Worm (Caenorhabditis elegans) whole organism, young adult: ENCODE measurements around the gene pitr-3.

Experiments
- C06A6.2 ChIP-seq: fragments of 200-800 bp; sonication (Bioruptor generic); conservative IDR thresholded peaks from 2 replicates; pipeline ENCODE4 v1.3.6; 2022; ENCODE audit warnings: missing genetic modification characterization, missing compliant biosample characterization
- F52B5.7 ChIP-seq: sonication (generic microtip); optimal IDR thresholded peaks from 2 replicates; lab custom pipeline; 2016; ENCODE audit warnings: mild to moderate bottlenecking, missing genetic modification characterization, missing compliant biosample characterization
- K12H6.12 ChIP-seq: fragments of 200-800 bp; sonication (Bioruptor generic); optimal IDR thresholded peaks from 2 replicates; lab custom pipeline; 2018; ENCODE audit warnings: mild to moderate bottlenecking, missing genetic modification characterization, missing compliant biosample characterization
- attf-5 ChIP-seq: fragments of 200-800 bp; sonication (Bioruptor generic); optimal IDR thresholded peaks from 2 replicates; lab custom pipeline; 2018; ENCODE audit warnings: mild to moderate bottlenecking, missing genetic modification characterization, missing compliant biosample characterization
- ceh-40 ChIP-seq: fragments of 200-800 bp; sonication (Bioruptor generic); IDR thresholded peaks from 2 replicates; pipeline ENCODE4 v1.3.6; 2022; ENCODE audit warnings: missing genetic modification characterization, missing compliant biosample characterization
- let-526 ChIP-seq: fragments of 200-800 bp; sonication (Bioruptor generic); IDR thresholded peaks from 2 replicates; pipeline ENCODE4 v1.3.6; 2022; ENCODE audit warnings: missing genetic modification reagents, missing genetic modification characterization, missing compliant biosample characterization
- nhr-120 ChIP-seq: fragments of 200-800 bp; sonication (Bioruptor generic); IDR thresholded peaks from 2 replicates; pipeline ENCODE4 v1.3.6; 2022; ENCODE audit warnings: missing genetic modification characterization, missing compliant biosample characterization
- repo-1 ChIP-seq: sonication (generic microtip); optimal IDR thresholded peaks from 2 replicates; lab custom pipeline; 2017; ENCODE audit warnings: mild to moderate bottlenecking, missing genetic modification characterization, missing compliant biosample characterization
- snpc-4 ChIP-seq, 5 experiments: fragments of 150-350 bp in 1 of 5; sonication (generic microtip) in 4 of 5; optimal IDR thresholded peaks; 2 replicates each; lab custom pipeline; 2014 to 2018; ENCODE audit warnings: missing genetic modification characterization in 5 of 5, missing biosample characterization in 3 of 5, antibody characterized with exemption in 2 of 5, mild to moderate bottlenecking in 2 of 5, missing compliant biosample characterization in 2 of 5, missing genotype in 2 of 5, moderate library complexity in 2 of 5, missing genetic modification reagents in 1 of 5
- tbp1 ChIP-seq: fragments of 200-800 bp; sonication (Bioruptor generic); optimal IDR thresholded peaks from 2 replicates; lab custom pipeline; 2018; ENCODE audit warnings: mild to moderate bottlenecking, missing genetic modification characterization, missing compliant biosample characterization

ce11 chrV:9128562-9128961 is 12.6 kb downstream of the pitr-3 start:
- no peak for TF ChIP-seq C06A6.2 (GFP tag; lab: Robert Waterston, UW)
- TF ChIP-seq F52B5.7 (tag; lab: Kevin White, UChicago): no peak
- TF ChIP-seq attf-5 (GFP tag; lab: Kevin White, UChicago): no peak
- TF ChIP-seq tbp1 (GFP tag; lab: Kevin White, UChicago): no peak
- no peak for TF ChIP-seq nhr-120 (GFP tag; lab: Robert Waterston, UW)
- TF ChIP-seq K12H6.12: no peak
- TF ChIP-seq repo-1: no peak
- no peak for TF ChIP-seq ceh-40 (GFP tag; lab: Robert Waterston, UW)
- TF ChIP-seq snpc-4 (GFP tag; optimal IDR thresholded peaks at IDR 0.05; lab: Kevin White, UChicago): no peak
- no peak for TF ChIP-seq snpc-4 (tag; optimal IDR thresholded peaks at IDR 0.05; lab: Kevin White, UChicago)
- no peak for TF ChIP-seq let-526
